Fruit fly (Drosophila melanogaster) whole organism, embryonic: ENCODE data around the gene CG8135.

Experiments
- Atf3 ChIP-seq: fragments of 200-800 bp; sonication (Bioruptor generic); optimal IDR thresholded peaks from 3 replicates; lab custom pipeline; 2016; ENCODE audit warnings: missing biosample characterization, missing genetic modification characterization
- C15 ChIP-seq: fragments of 200-800 bp; sonication (Bioruptor generic); IDR thresholded peaks from 3 replicates; pipeline ENCODE4 v1.3.6; 2022; ENCODE audit warnings: missing biosample characterization, missing genetic modification characterization
- CG10147 ChIP-seq: fragments of 200-800 bp; sonication (Bioruptor generic); optimal IDR thresholded peaks from 2 replicates; lab custom pipeline; 2019; ENCODE audit warnings: missing biosample characterization, mild to moderate bottlenecking, missing genetic modification characterization, moderate library complexity
- CG1024 ChIP-seq: fragments of 200-800 bp; sonication (Bioruptor generic); IDR thresholded peaks from 2 replicates; pipeline ENCODE4 v1.3.6; 2022; ENCODE audit warnings: missing biosample characterization, missing genetic modification characterization
- CG10462 ChIP-seq: fragments of 200-800 bp; sonication (Bioruptor generic); optimal IDR thresholded peaks from 2 replicates; lab custom pipeline; 2016; ENCODE audit warnings: missing biosample characterization, missing genetic modification characterization
- CG12071 ChIP-seq: fragments of 200-800 bp; sonication (Bioruptor generic); optimal IDR thresholded peaks from 3 replicates; lab custom pipeline; 2018; ENCODE audit warnings: missing biosample characterization, mild to moderate bottlenecking, missing genetic modification characterization
- CG1233 ChIP-seq: fragments of 200-800 bp; sonication (Bioruptor generic); optimal IDR thresholded peaks from 4 replicates; lab custom pipeline; 2018; ENCODE audit warnings: missing biosample characterization, mild to moderate bottlenecking, missing genetic modification characterization
- CG12391 ChIP-seq: fragments of 200-800 bp; sonication (Bioruptor generic); optimal IDR thresholded peaks from 3 replicates; lab custom pipeline; 2018; ENCODE audit warnings: missing biosample characterization, mild to moderate bottlenecking, missing genetic modification characterization, moderate library complexity
- CG13296 ChIP-seq: fragments of 200-800 bp; sonication (Bioruptor generic); optimal IDR thresholded peaks from 3 replicates; lab custom pipeline; 2018; ENCODE audit warnings: missing biosample characterization, mild to moderate bottlenecking, missing genetic modification characterization
- CG14050 ChIP-seq: fragments of 200-800 bp; sonication (Bioruptor generic); IDR thresholded peaks from 3 replicates; pipeline ENCODE4 v1.3.6; 2022; ENCODE audit warnings: missing biosample characterization, missing genetic modification characterization
- CG15073 ChIP-seq: fragments of 200-800 bp; sonication (Bioruptor generic); optimal IDR thresholded peaks from 2 replicates; lab custom pipeline; 2016; ENCODE audit warnings: missing biosample characterization, missing genetic modification characterization
- CG1529 ChIP-seq: fragments of 200-800 bp; sonication (Bioruptor generic); optimal IDR thresholded peaks from 3 replicates; lab custom pipeline; 2018; ENCODE audit warnings: missing biosample characterization, missing genetic modification characterization
- CG16863 ChIP-seq: fragments of 200-800 bp; sonication (Bioruptor generic); optimal IDR thresholded peaks from 3 replicates; lab custom pipeline; 2016; ENCODE audit warnings: missing biosample characterization, missing genetic modification characterization
- CG17568 ChIP-seq: fragments of 200-800 bp; sonication (Bioruptor generic); optimal IDR thresholded peaks from 2 replicates; lab custom pipeline; 2018; ENCODE audit warnings: missing biosample characterization, mild to moderate bottlenecking, missing genetic modification characterization, moderate library complexity
- CG2712 ChIP-seq: fragments of 200-800 bp; optimal IDR thresholded peaks from 3 replicates; lab custom pipeline; 2019; ENCODE audit warnings: missing biosample characterization, mild to moderate bottlenecking, missing genetic modification characterization, moderate library complexity
- CG34376 ChIP-seq: fragments of 200-800 bp; sonication (Bioruptor generic); optimal IDR thresholded peaks from 2 replicates; lab custom pipeline; 2018; ENCODE audit warnings: missing biosample characterization, mild to moderate bottlenecking, missing genetic modification characterization
- CG7963 ChIP-seq: fragments of 200-800 bp; sonication (Bioruptor generic); IDR thresholded peaks from 3 replicates; pipeline ENCODE4 v1.3.6; 2022; ENCODE audit warnings: missing biosample characterization, missing genetic modification characterization; ENCODE audit not compliant: partially characterized antibody
- CG8089 ChIP-seq: fragments of 200-800 bp; sonication (Bioruptor generic); optimal IDR thresholded peaks from 3 replicates; lab custom pipeline; 2016; ENCODE audit warnings: missing biosample characterization, missing genetic modification characterization
- CG9215 ChIP-seq: fragments of 200-800 bp; sonication (Bioruptor generic); IDR thresholded peaks from 2 replicates; pipeline ENCODE4 v1.3.6; 2022; ENCODE audit warnings: missing biosample characterization, missing genetic modification characterization
- CG9437 ChIP-seq: fragments of 200-800 bp; sonication (Bioruptor generic); optimal IDR thresholded peaks from 2 replicates; lab custom pipeline; 2018; ENCODE audit warnings: missing biosample characterization, mild to moderate bottlenecking, missing genetic modification characterization
- CoRest ChIP-seq: fragments of 200-800 bp; sonication (Bioruptor generic); optimal IDR thresholded peaks from 3 replicates; lab custom pipeline; 2018; ENCODE audit warnings: missing biosample characterization, mild to moderate bottlenecking, missing genetic modification characterization, moderate library complexity
- Deaf1 ChIP-seq: fragments of 200-800 bp; optimal IDR thresholded peaks from 3 replicates; lab custom pipeline; 2019; ENCODE audit warnings: missing biosample characterization, mild to moderate bottlenecking, missing genetic modification characterization, moderate library complexity
- E2f2 ChIP-seq: fragments of 200-800 bp; sonication (Bioruptor generic); IDR thresholded peaks from 2 replicates; pipeline ENCODE4 v1.3.6; 2022; ENCODE audit warnings: missing biosample characterization, missing genetic modification characterization
- Eip74EF ChIP-seq, 2 experiments: fragments of 200-800 bp in 1 of 2; fragments of >200 bp in 1 of 2; sonication (Bioruptor generic) in 1 of 2; optimal IDR thresholded peaks; 2 replicates each; lab custom pipeline; 2017 to 2019; ENCODE audit warnings: missing biosample characterization in 2 of 2, missing genetic modification characterization in 2 of 2, mild to moderate bottlenecking in 1 of 2, moderate library complexity in 1 of 2
- GATAe ChIP-seq: fragments of 200-800 bp; sonication (Bioruptor generic); conservative IDR thresholded peaks from 2 replicates; pipeline ENCODE4 v1.3.6; 2022; ENCODE audit warnings: missing biosample characterization, missing genetic modification characterization
- Hr3 ChIP-seq: fragments of 200-800 bp; sonication (Bioruptor generic); optimal IDR thresholded peaks from 3 replicates; lab custom pipeline; 2016; ENCODE audit warnings: missing biosample characterization, missing genetic modification characterization
- Hr39 ChIP-seq: fragments of >200 bp; optimal IDR thresholded peaks from 2 replicates; lab custom pipeline; 2017
- Sox100B ChIP-seq: fragments of 200-800 bp; sonication (Bioruptor generic); optimal IDR thresholded peaks from 3 replicates; lab custom pipeline; 2018; ENCODE audit warnings: missing biosample characterization, mild to moderate bottlenecking, missing genetic modification characterization
- Stat92E ChIP-seq, 3 experiments: fragments of >200 bp in 2 of 3; fragments of 200-800 bp in 1 of 3; sonication (Bioruptor generic) in 1 of 3; optimal IDR thresholded peaks; 2 replicates each; lab custom pipeline; 2017 to 2019; ENCODE audit warnings: missing biosample characterization in 3 of 3, missing genetic modification characterization in 3 of 3, mild to moderate bottlenecking in 1 of 3, moderate library complexity in 1 of 3
- TFAM ChIP-seq: fragments of 200-800 bp; sonication (Bioruptor generic); optimal IDR thresholded peaks from 2 replicates; lab custom pipeline; 2017; ENCODE audit warnings: missing biosample characterization, missing genetic modification characterization, inconsistent platforms
- al ChIP-seq: fragments of 200-800 bp; sonication (Bioruptor generic); IDR thresholded peaks from 2 replicates; pipeline ENCODE4 v1.3.6; 2022; ENCODE audit warnings: missing biosample characterization, missing genetic modification characterization
- cato ChIP-seq: fragments of 200-800 bp; sonication (Bioruptor generic); optimal IDR thresholded peaks from 2 replicates; lab custom pipeline; 2016; ENCODE audit warnings: missing biosample characterization, missing genetic modification characterization, borderline replicate concordance
- dati ChIP-seq: fragments of 200-800 bp; sonication (Bioruptor generic); IDR thresholded peaks from 2 replicates; pipeline ENCODE4 v1.3.6; 2022; ENCODE audit warnings: missing biosample characterization, missing genetic modification characterization
- dysf ChIP-seq: fragments of 200-800 bp; sonication (Bioruptor generic); IDR thresholded peaks from 3 replicates; pipeline ENCODE4 v1.3.6; 2022; ENCODE audit warnings: missing biosample characterization, missing genetic modification characterization
- ewg ChIP-seq: fragments of 200-800 bp; sonication (Bioruptor generic); optimal IDR thresholded peaks from 3 replicates; lab custom pipeline; 2017; ENCODE audit warnings: mild to moderate bottlenecking, missing biosample characterization, missing genetic modification reagents, missing genetic modification characterization
- fd102C ChIP-seq: fragments of 200-800 bp; sonication (Bioruptor generic); optimal IDR thresholded peaks from 2 replicates; lab custom pipeline; 2018; ENCODE audit warnings: missing biosample characterization, mild to moderate bottlenecking, missing genetic modification characterization, moderate library complexity
- gce ChIP-seq: fragments of 200-800 bp; sonication (Bioruptor generic); IDR thresholded peaks from 3 replicates; pipeline ENCODE4 v1.3.6; 2022; ENCODE audit warnings: missing biosample characterization, missing genetic modification characterization
- gfzf ChIP-seq: fragments of 200-800 bp; sonication (Bioruptor generic); optimal IDR thresholded peaks from 2 replicates; lab custom pipeline; 2016; ENCODE audit warnings: missing biosample characterization, mild to moderate bottlenecking, missing genetic modification characterization, moderate library complexity
- lmd ChIP-seq: fragments of 200-800 bp; sonication (Bioruptor generic); IDR thresholded peaks from 2 replicates; pipeline ENCODE4 v1.3.6; 2022; ENCODE audit warnings: missing biosample characterization, missing genetic modification characterization
- mld ChIP-seq: fragments of 200-800 bp; sonication (Bioruptor generic); IDR thresholded peaks from 3 replicates; pipeline ENCODE4 v1.3.6; 2022; ENCODE audit warnings: missing biosample characterization, missing genetic modification characterization; ENCODE audit not compliant: partially characterized antibody
- nom ChIP-seq: fragments of 200-800 bp; sonication (Bioruptor generic); optimal IDR thresholded peaks from 2 replicates; lab custom pipeline; 2017; ENCODE audit warnings: missing biosample characterization, missing genetic modification characterization, mild to moderate bottlenecking, moderate library complexity, missing genetic modification reagents
- oc ChIP-seq: fragments of 200-800 bp; sonication (Bioruptor generic); optimal IDR thresholded peaks from 2 replicates; lab custom pipeline; 2018; ENCODE audit warnings: missing biosample characterization, mild to moderate bottlenecking, missing genetic modification characterization, moderate library complexity
- pnt ChIP-seq: fragments of 200-800 bp; sonication (Bioruptor generic); optimal IDR thresholded peaks from 3 replicates; lab custom pipeline; 2016; ENCODE audit warnings: missing biosample characterization, missing genetic modification characterization
- ro ChIP-seq: fragments of 200-800 bp; sonication (Bioruptor generic); IDR thresholded peaks from 2 replicates; pipeline ENCODE4 v1.3.6; 2022; ENCODE audit warnings: missing biosample characterization, missing genetic modification characterization
- schlank ChIP-seq: fragments of 200-800 bp; sonication (Bioruptor generic); optimal IDR thresholded peaks from 2 replicates; lab custom pipeline; 2018; ENCODE audit warnings: missing biosample characterization, mild to moderate bottlenecking, missing genetic modification characterization
- sim ChIP-seq: fragments of 200-800 bp; sonication (Bioruptor generic); IDR thresholded peaks from 2 replicates; pipeline ENCODE4 v1.3.6; 2022; ENCODE audit warnings: missing biosample characterization, missing genetic modification characterization
- sisA ChIP-seq: fragments of 200-800 bp; sonication (Bioruptor generic); IDR thresholded peaks from 2 replicates; pipeline ENCODE4 v1.3.6; 2022; ENCODE audit warnings: missing biosample characterization, missing genetic modification characterization
- ttk ChIP-seq: fragments of 200-800 bp; sonication (Bioruptor generic); IDR thresholded peaks from 2 replicates; pipeline ENCODE4 v2.1.2; 2022; ENCODE audit warnings: missing biosample characterization, missing genetic modification characterization
- vvl ChIP-seq: fragments of 200-800 bp; sonication (Bioruptor generic); IDR thresholded peaks from 2 replicates; pipeline ENCODE4 v1.3.6; 2022; ENCODE audit warnings: missing biosample characterization, missing genetic modification characterization
- yki ChIP-seq: fragments of >200 bp; optimal IDR thresholded peaks from 3 replicates; lab custom pipeline; 2018
- zfh1 ChIP-seq: fragments of 200-800 bp; sonication (Bioruptor generic); IDR thresholded peaks from 3 replicates; pipeline ENCODE4 v1.3.6; 2022; ENCODE audit warnings: missing biosample characterization, missing genetic modification characterization

Gene CG8135

DNA sequence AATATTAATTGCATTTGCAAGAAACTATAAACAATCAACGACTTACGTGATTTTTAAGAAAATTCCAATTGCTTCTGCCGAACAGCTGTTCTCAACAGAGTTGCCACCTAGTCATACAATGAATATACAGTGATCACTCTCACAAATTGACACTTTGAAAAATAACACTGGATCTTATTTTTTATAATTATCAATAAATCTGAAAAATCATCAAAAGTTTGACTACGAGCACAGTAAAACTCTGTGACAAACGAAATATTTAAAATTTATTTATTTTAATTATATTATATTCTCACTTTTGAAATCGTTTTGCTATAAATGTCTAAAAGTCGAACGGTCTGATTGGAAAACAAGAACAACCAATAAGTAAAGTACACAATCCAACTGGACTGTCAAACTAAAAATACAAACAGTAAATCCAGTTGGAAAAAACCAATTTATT is 4.2 kb upstream of the CG8135 start, which contains the start of gene CG34117 (continued):
- TF ChIP-seq CG13296: peak; percentile 79
- peak; percentile 78 for TF ChIP-seq CoRest (tag; lab: Kevin White, UChicago)
- TF ChIP-seq schlank (tag; lab: Kevin White, UChicago): peak; percentile 54
- TF ChIP-seq gfzf (GFP tag; lab: Kevin White, UChicago): peak; percentile 2
- TF ChIP-seq dati (GFP tag; lab: Robert Waterston, UW): no peak
- TF ChIP-seq CG9215: peak; percentile 61
- TF ChIP-seq Deaf1 (tag; lab: Kevin White, UChicago): peak; percentile 51
- peak; percentile 57 for TF ChIP-seq CG10462 (GFP tag; lab: Kevin White, UChicago)
- TF ChIP-seq Hr3 (GFP tag; lab: Kevin White, UChicago): peak; percentile 82
- TF ChIP-seq CG10147 (GFP tag; lab: Kevin White, UChicago): peak; percentile 78
- peak; percentile 76; the same call in 2 of the 3 replicates for TF ChIP-seq dysf (GFP tag; lab: Robert Waterston, UW)
- peak; percentile 77 for TF ChIP-seq Sox100B (GFP tag; lab: Kevin White, UChicago)
- TF ChIP-seq CG12071 (GFP tag; lab: Kevin White, UChicago): peak; percentile 30
- no peak for TF ChIP-seq CG7963 (GFP tag; lab: Robert Waterston, UW)
- peak; percentile 74 for TF ChIP-seq al
- peak; percentile 92 for TF ChIP-seq zfh1
- TF ChIP-seq sisA (GFP tag; lab: Robert Waterston, UW): peak; percentile 79
- TF ChIP-seq GATAe (GFP tag; lab: Robert Waterston, UW): no peak
- no peak for TF ChIP-seq TFAM (GFP tag; lab: Kevin White, UChicago)
- peak; percentile 67 for TF ChIP-seq ttk (GFP tag; lab: Robert Waterston, UW)
- TF ChIP-seq Stat92E (GFP tag; optimal IDR thresholded peaks at IDR 0.05; lab: Kevin White, UChicago): no peak
- TF ChIP-seq E2f2 (GFP tag; lab: Robert Waterston, UW): peak; percentile 54
- TF ChIP-seq lmd: peak; percentile 76
- TF ChIP-seq Eip74EF (GFP tag; optimal IDR thresholded peaks at IDR 0.05; lab: Kevin White, UChicago): peak in 1 of 2 experiments; percentile 73
- TF ChIP-seq CG17568: peak; percentile 77
- no peak for TF ChIP-seq yki (lab: Kevin White, UChicago)
- TF ChIP-seq gce (GFP tag; lab: Robert Waterston, UW): peak; percentile 71; the same call in 2 of the 3 replicates
- TF ChIP-seq nom: peak; percentile 39
- peak; percentile 55 for TF ChIP-seq oc (tag; lab: Kevin White, UChicago)
- TF ChIP-seq CG15073 (GFP tag; lab: Kevin White, UChicago): peak; percentile 31
- TF ChIP-seq CG1233 (GFP tag; lab: Kevin White, UChicago): peak; percentile 77
- peak; percentile 49 for TF ChIP-seq pnt (GFP tag; lab: Kevin White, UChicago)
- TF ChIP-seq CG14050 (GFP tag; lab: Robert Waterston, UW): peak; percentile 75
- peak; percentile 41 for TF ChIP-seq CG16863 (GFP tag; lab: Kevin White, UChicago)
- TF ChIP-seq vvl (GFP tag; lab: Robert Waterston, UW): peak; percentile 92
- TF ChIP-seq cato (GFP tag; lab: Kevin White, UChicago): peak; percentile 32
- TF ChIP-seq CG1024 (GFP tag; lab: Robert Waterston, UW): peak; percentile 67
- TF ChIP-seq CG2712 (tag; lab: Kevin White, UChicago): peak; percentile 88
- TF ChIP-seq sim (GFP tag; lab: Robert Waterston, UW): no peak
- no peak; the same call in 1 of the 2 replicates for TF ChIP-seq ro (GFP tag; lab: Robert Waterston, UW)
- peak; percentile 34 for TF ChIP-seq CG8089
- TF ChIP-seq CG12391 (tag; lab: Kevin White, UChicago): peak; percentile 91
- peak; percentile 74 for TF ChIP-seq CG34376 (GFP tag; lab: Kevin White, UChicago)
- TF ChIP-seq Hr39 (lab: Kevin White, UChicago): no peak
- peak; percentile 33 for TF ChIP-seq ewg
- TF ChIP-seq CG1529 (GFP tag; lab: Kevin White, UChicago): peak; percentile 45
- TF ChIP-seq C15 (GFP tag; lab: Robert Waterston, UW): peak; percentile 56; the same call in 1 of the 3 replicates
- peak; percentile 81 for TF ChIP-seq CG9437 (GFP tag; lab: Kevin White, UChicago)
- TF ChIP-seq mld: no peak
- TF ChIP-seq Atf3 (GFP tag; lab: Kevin White, UChicago): peak; percentile 34
- TF ChIP-seq fd102C: peak; percentile 68
